Worm (Caenorhabditis elegans) whole organism, L4 larva: ENCODE results near the gene Y54F10AL.1.
"Not testable (repeated sequence)": the region's sequence is repeated elsewhere in the genome, so short reads cannot be mapped to it uniquely, and the experiment has no call there.

Source experiments
- F26F4.8 ChIP-seq: fragments of 200-800 bp; sonication (Bioruptor generic); conservative IDR thresholded peaks from 2 replicates; pipeline ENCODE4 v1.3.6; 2022; ENCODE audit warnings: missing genetic modification characterization, missing compliant biosample characterization
- F44E2.7 ChIP-seq: fragments of 200-800 bp; sonication (Bioruptor generic); IDR thresholded peaks from 2 replicates; pipeline ENCODE4 v2.1.2; 2022; ENCODE audit warnings: missing genetic modification characterization, missing compliant biosample characterization
- T26A8.4 ChIP-seq: fragments of 200-800 bp; sonication (Bioruptor generic); IDR thresholded peaks from 2 replicates; pipeline ENCODE4 v1.3.6; 2022; ENCODE audit warnings: missing genetic modification characterization, missing compliant biosample characterization
- Y105C5A.15 ChIP-seq: fragments of 200-800 bp; sonication (Bioruptor generic); IDR thresholded peaks from 2 replicates; pipeline ENCODE4 v1.3.6; 2022; ENCODE audit warnings: missing genetic modification characterization, missing compliant biosample characterization
- Y75B8A.6 ChIP-seq: fragments of 200-800 bp; sonication (Bioruptor generic); IDR thresholded peaks from 2 replicates; pipeline ENCODE4 v1.3.6; 2022; ENCODE audit warnings: missing genetic modification reagents, missing genetic modification characterization, missing compliant biosample characterization
- ZK337.2 ChIP-seq: fragments of 200-800 bp; sonication (Bioruptor generic); IDR thresholded peaks from 2 replicates; pipeline ENCODE4 v1.3.6; 2022; ENCODE audit warnings: missing genetic modification reagents, missing genetic modification characterization, missing compliant biosample characterization
- arid-1 ChIP-seq: fragments of 200-800 bp; sonication (Bioruptor generic); conservative IDR thresholded peaks from 2 replicates; pipeline ENCODE4 v1.3.6; 2022; ENCODE audit warnings: missing genetic modification reagents, missing genetic modification characterization, missing compliant biosample characterization
- ceh-20 ChIP-seq: fragments of 200-800 bp; sonication (Bioruptor generic); IDR thresholded peaks from 2 replicates; pipeline ENCODE4 v1.3.6; 2022; ENCODE audit warnings: missing genetic modification reagents, missing genetic modification characterization, missing compliant biosample characterization
- ceh-32 ChIP-seq: sonication (generic microtip); optimal IDR thresholded peaks from 2 replicates; lab custom pipeline; 2016; ENCODE audit warnings: mild to moderate bottlenecking, missing genetic modification characterization, missing compliant biosample characterization; ENCODE audit not compliant: poor library complexity
- dmd-8 ChIP-seq: fragments of 200-800 bp; sonication (Bioruptor generic); IDR thresholded peaks from 2 replicates; pipeline ENCODE4 v1.3.6; 2022; ENCODE audit warnings: missing genetic modification characterization, missing compliant biosample characterization
- duxl-1 ChIP-seq: sonication (generic microtip); optimal IDR thresholded peaks from 2 replicates; lab custom pipeline; 2016; ENCODE audit warnings: mild to moderate bottlenecking, missing genetic modification characterization, moderate library complexity, missing compliant biosample characterization; ENCODE audit not compliant: poor library complexity
- fkh-10 ChIP-seq: fragments of 150-350 bp; optimal IDR thresholded peaks from 2 replicates; lab custom pipeline; 2014; ENCODE audit warnings: missing biosample characterization, missing genetic modification reagents, missing genetic modification characterization
- fos-1 ChIP-seq: fragments of 150-350 bp; optimal IDR thresholded peaks from 2 replicates; lab custom pipeline; 2014; ENCODE audit warnings: missing biosample characterization, missing genetic modification characterization
- lim-7 ChIP-seq: fragments of 200-800 bp; sonication (Bioruptor generic); IDR thresholded peaks from 2 replicates; pipeline ENCODE4 v1.3.6; 2022; ENCODE audit warnings: missing genetic modification characterization, missing compliant biosample characterization
- madf-5 ChIP-seq, 2 experiments: fragments of 200-800 bp; sonication (Bioruptor generic); IDR thresholded peaks; 2 replicates each; pipeline ENCODE4 v1.3.6; 2022; ENCODE audit warnings: missing compliant biosample characterization in 2 of 2, missing genetic modification characterization in 2 of 2
- madf-9 ChIP-seq: fragments of 200-800 bp; sonication (Bioruptor generic); conservative IDR thresholded peaks from 2 replicates; pipeline ENCODE4 v1.3.6; 2022; ENCODE audit warnings: missing genetic modification reagents, missing genetic modification characterization, missing compliant biosample characterization
- mxl-2 ChIP-seq: fragments of 200-800 bp; sonication (Bioruptor generic); conservative IDR thresholded peaks from 2 replicates; pipeline ENCODE4 v1.3.6; 2022; ENCODE audit warnings: missing genetic modification reagents, missing genetic modification characterization, missing compliant biosample characterization
- nhr-41 ChIP-seq: fragments of 200-800 bp; sonication (Bioruptor generic); IDR thresholded peaks from 2 replicates; pipeline ENCODE4 v1.3.6; 2022; ENCODE audit warnings: missing genetic modification reagents, missing genetic modification characterization, missing compliant biosample characterization
- pha-4 ChIP-seq, 2 experiments: fragments of 150-350 bp in 1 of 2; fragments of 200-800 bp in 1 of 2; sonication (Bioruptor generic) in 1 of 2; IDR thresholded peaks in 1 of 2; optimal IDR thresholded peaks in 1 of 2; 2 replicates each; pipeline versions ENCODE4 v1.3.6 to Lab custom; 2014 to 2022; ENCODE audit warnings: missing genetic modification characterization in 2 of 2, missing genetic modification reagents in 2 of 2, missing biosample characterization in 1 of 2, missing compliant biosample characterization in 1 of 2
- php-3 ChIP-seq: fragments of 200-800 bp; sonication (Bioruptor generic); IDR thresholded peaks from 2 replicates; pipeline ENCODE4 v1.3.6; 2022; ENCODE audit warnings: missing genetic modification reagents, missing genetic modification characterization, missing compliant biosample characterization
- set-16 ChIP-seq: fragments of 200-800 bp; sonication (Bioruptor generic); IDR thresholded peaks from 2 replicates; pipeline ENCODE4 v1.3.6; 2022; ENCODE audit warnings: missing genetic modification reagents, missing genetic modification characterization, missing compliant biosample characterization
- snpc-1.2 ChIP-seq: fragments of 200-800 bp; sonication (Bioruptor generic); IDR thresholded peaks from 2 replicates; pipeline ENCODE4 v1.3.6; 2022; ENCODE audit warnings: missing genetic modification reagents, missing genetic modification characterization, missing compliant biosample characterization
- tra-1 ChIP-seq: fragments of 200-800 bp; sonication (Bioruptor generic); IDR thresholded peaks from 2 replicates; pipeline ENCODE4 v1.3.6; 2022; ENCODE audit warnings: missing genetic modification reagents, missing genetic modification characterization, missing compliant biosample characterization
- unc-39 ChIP-seq: sonication (generic microtip); optimal IDR thresholded peaks from 2 replicates; lab custom pipeline; 2017; ENCODE audit warnings: missing biosample characterization, missing genetic modification characterization
- vab-7 ChIP-seq: fragments of 200-800 bp; sonication (Bioruptor generic); IDR thresholded peaks from 2 replicates; pipeline ENCODE4 v1.3.6; 2022; ENCODE audit warnings: missing genetic modification reagents, missing genetic modification characterization, missing compliant biosample characterization
- zip-2 ChIP-seq: fragments of 150-350 bp; optimal IDR thresholded peaks from 2 replicates; lab custom pipeline; 2014; ENCODE audit warnings: missing biosample characterization, missing genetic modification characterization

The Y54F10AL.1 gene

ce11 chrIII:2497270-2498201, 10.0 kb downstream of the Y54F10AL.1 start:
- TF ChIP-seq nhr-41 (GFP tag; lab: Robert Waterston, UW) (0 out of 2 replicates have a peak, but pooled peaks have one; percentile 18), ZK337.2 (GFP tag; lab: Robert Waterston, UW) (0 out of 2 replicates have a peak, but pooled peaks have one; percentile 39), dmd-8 (GFP tag; lab: Robert Waterston, UW) (peak; percentile 95), madf-9 (peak; percentile 83), F44E2.7 (GFP tag; lab: Robert Waterston, UW) (0 out of 2 replicates have a peak, but pooled peaks have one; percentile 36), mxl-2 (GFP tag; lab: Robert Waterston, UW) (peak; percentile 74; the same call in 1 of the 2 replicates), T26A8.4 (GFP tag; lab: Robert Waterston, UW) (peak; percentile 37; the same call in 1 of the 2 replicates), tra-1 (GFP tag; lab: Robert Waterston, UW) (peak; percentile 80), snpc-1.2 (GFP tag; lab: Robert Waterston, UW) (peak; percentile 72), lim-7 (GFP tag; lab: Robert Waterston, UW) (peak; percentile 91), Y75B8A.6 (GFP tag; lab: Robert Waterston, UW) (peak; percentile 98), F26F4.8 (GFP tag; lab: Robert Waterston, UW) (peak; percentile 74), php-3 (GFP tag; lab: Robert Waterston, UW) (0 out of 2 replicates have a peak, but pooled peaks have one; percentile 16), set-16 (GFP tag; lab: Robert Waterston, UW) (peak; percentile 49; the same call in 1 of the 2 replicates), Y105C5A.15 (GFP tag; lab: Robert Waterston, UW) (peak; percentile 96), madf-5 (GFP tag; IDR thresholded peaks at IDR 0.05; lab: Robert Waterston, UW) (peak; percentile 70 to 98; a peak in 3 of 4 replicates)
- TF ChIP-seq, all 104 proteins: peak for 16; not testable (repeated sequence) for 88

- TF ChIP-seq vab-7 (GFP tag; lab: Robert Waterston, UW) (0 out of 2 replicates have a peak, but pooled peaks have one; percentile 20), madf-5 (GFP tag; IDR thresholded peaks at IDR 0.05; lab: Robert Waterston, UW) (peak in 1 of 2 experiments; percentile 98; a peak in 2 of 4 replicates), Y75B8A.6 (GFP tag; lab: Robert Waterston, UW) (peak; percentile 94; the same call in 1 of the 2 replicates), mxl-2 (GFP tag; lab: Robert Waterston, UW) (peak; percentile 71), arid-1 (GFP tag; lab: Robert Waterston, UW) (0 out of 2 replicates have a peak, but pooled peaks have one; percentile 29), dmd-8 (GFP tag; lab: Robert Waterston, UW) (peak; percentile 96), Y105C5A.15 (GFP tag; lab: Robert Waterston, UW) (peak; percentile 87), php-3 (GFP tag; lab: Robert Waterston, UW) (peak; percentile 34; the same call in 1 of the 2 replicates), tra-1 (GFP tag; lab: Robert Waterston, UW) (peak; percentile 83), F26F4.8 (GFP tag; lab: Robert Waterston, UW) (peak; percentile 84), F44E2.7 (GFP tag; lab: Robert Waterston, UW) (0 out of 2 replicates have a peak, but pooled peaks have one; percentile 75), pha-4 (GFP tag; IDR thresholded peaks at IDR 0.05; lab: Robert Waterston, UW) (peak; percentile 69; the same call in 1 of the 2 replicates), madf-9 (peak; percentile 74), lim-7 (GFP tag; lab: Robert Waterston, UW) (peak; percentile 94), set-16 (GFP tag; lab: Robert Waterston, UW) (peak; percentile 45), snpc-1.2 (GFP tag; lab: Robert Waterston, UW) (peak; percentile 69)
- TF ChIP-seq pha-4 (tag; optimal IDR thresholded peaks at IDR 0.05; lab: Kevin White, UChicago): not testable (repeated sequence)
Measured at ce11 chrIII:2499275-2499674, 11.8 kb downstream of the Y54F10AL.1 start.

- 0 out of 2 replicates have a peak, but pooled peaks have one; percentile 5 for TF ChIP-seq set-16 (GFP tag; lab: Robert Waterston, UW)
- TF ChIP-seq, all 104 proteins: peak for 1; not testable (repeated sequence) for 103
Measured at ce11 chrIII:2500073-2500472, 12.6 kb downstream of the Y54F10AL.1 start.

ce11 chrIII:2500636-2501035, 13.1 kb downstream of the Y54F10AL.1 start:
- 0 out of 2 replicates have a peak, but pooled peaks have one; percentile 15 for TF ChIP-seq lim-7 (GFP tag; lab: Robert Waterston, UW)

- TF ChIP-seq snpc-1.2 (GFP tag; lab: Robert Waterston, UW): 0 out of 2 replicates have a peak, but pooled peaks have one; percentile 48
Measured at ce11 chrIII:2501377-2502019, 14.0 kb downstream of the Y54F10AL.1 start.

- TF ChIP-seq unc-39 (tag; lab: Kevin White, UChicago): no peak
- no peak for TF ChIP-seq duxl-1 (tag; lab: Kevin White, UChicago)
- no peak for TF ChIP-seq fkh-10 (GFP tag; lab: Kevin White, UChicago)
- TF ChIP-seq ceh-32 (tag; lab: Kevin White, UChicago): no peak
- no peak for TF ChIP-seq fos-1 (tag; lab: Kevin White, UChicago)
- TF ChIP-seq T26A8.4 (GFP tag; lab: Robert Waterston, UW): no peak
- TF ChIP-seq ZK337.2 (GFP tag; lab: Robert Waterston, UW): no peak
- no peak for TF ChIP-seq ceh-20
- no peak for TF ChIP-seq zip-2 (tag; lab: Kevin White, UChicago)
Measured at ce11 chrIII:2506463-2506862, 19.0 kb downstream of the Y54F10AL.1 start.
